Fruit fly (Drosophila melanogaster) whole organism, embryonic: ENCODE measurements around the gene Trm1.

ENCODE experiments used
- B-H2 ChIP-seq: fragments of 200-800 bp; sonication (Bioruptor generic); optimal IDR thresholded peaks from 2 replicates; lab custom pipeline; 2018; ENCODE audit warnings: missing biosample characterization, mild to moderate bottlenecking, missing genetic modification characterization
- CG1024 ChIP-seq: fragments of 200-800 bp; sonication (Bioruptor generic); IDR thresholded peaks from 2 replicates; pipeline ENCODE4 v1.3.6; 2022; ENCODE audit warnings: missing biosample characterization, missing genetic modification characterization
- CG10565 ChIP-seq: fragments of 200-800 bp; sonication (Bioruptor generic); optimal IDR thresholded peaks from 3 replicates; lab custom pipeline; 2016; ENCODE audit warnings: missing biosample characterization, mild to moderate bottlenecking, missing genetic modification characterization
- CG11560 ChIP-seq: fragments of 200-800 bp; sonication (Bioruptor generic); IDR thresholded peaks from 3 replicates; pipeline ENCODE4 v1.3.6; 2022; ENCODE audit warnings: missing biosample characterization, missing genetic modification characterization
- CG12659 ChIP-seq: fragments of 200-800 bp; sonication (Bioruptor generic); optimal IDR thresholded peaks from 3 replicates; lab custom pipeline; 2017; ENCODE audit warnings: mild to moderate bottlenecking, missing biosample characterization, missing genetic modification reagents, missing genetic modification characterization
- CG13894 ChIP-seq: fragments of 200-800 bp; sonication (Bioruptor generic); optimal IDR thresholded peaks from 3 replicates; lab custom pipeline; 2018; ENCODE audit warnings: missing biosample characterization, mild to moderate bottlenecking, missing genetic modification characterization, moderate library complexity
- CG16779 ChIP-seq: fragments of 200-800 bp; sonication (Bioruptor generic); IDR thresholded peaks from 2 replicates; pipeline ENCODE4 v1.3.6; 2022; ENCODE audit warnings: missing biosample characterization, missing genetic modification characterization
- CG17186 ChIP-seq: fragments of 200-800 bp; sonication (Bioruptor generic); optimal IDR thresholded peaks from 3 replicates; lab custom pipeline; 2017; ENCODE audit warnings: missing biosample characterization, missing genetic modification reagents, missing genetic modification characterization
- CG17328 ChIP-seq: fragments of 200-800 bp; sonication (Bioruptor generic); IDR thresholded peaks from 2 replicates; pipeline ENCODE4 v1.3.6; 2022; ENCODE audit warnings: missing biosample characterization, missing genetic modification characterization
- CG17612 ChIP-seq: fragments of 200-800 bp; sonication (Bioruptor generic); IDR thresholded peaks from 2 replicates; pipeline ENCODE4 v1.3.6; 2022; ENCODE audit warnings: missing biosample characterization, missing genetic modification characterization
- CG2712 ChIP-seq: fragments of 200-800 bp; optimal IDR thresholded peaks from 3 replicates; lab custom pipeline; 2019; ENCODE audit warnings: missing biosample characterization, mild to moderate bottlenecking, missing genetic modification characterization, moderate library complexity
- CG31441 ChIP-seq: fragments of 200-800 bp; sonication (Bioruptor generic); IDR thresholded peaks from 2 replicates; pipeline ENCODE4 v1.3.6; 2022; ENCODE audit warnings: missing biosample characterization, missing genetic modification characterization
- CG3407 ChIP-seq: fragments of 200-800 bp; sonication (Bioruptor generic); optimal IDR thresholded peaks from 2 replicates; lab custom pipeline; 2018; ENCODE audit warnings: missing biosample characterization, mild to moderate bottlenecking, missing genetic modification characterization
- CG5180 ChIP-seq: fragments of 200-800 bp; sonication (Bioruptor generic); optimal IDR thresholded peaks from 3 replicates; lab custom pipeline; 2017; ENCODE audit warnings: missing biosample characterization, missing genetic modification characterization, mild to moderate bottlenecking, moderate library complexity, missing genetic modification reagents
- CG5245 ChIP-seq: fragments of 200-800 bp; sonication (Bioruptor generic); optimal IDR thresholded peaks from 3 replicates; lab custom pipeline; 2016; ENCODE audit warnings: missing biosample characterization, missing genetic modification characterization
- CG6254 ChIP-seq: fragments of 200-800 bp; sonication (Bioruptor generic); optimal IDR thresholded peaks from 3 replicates; lab custom pipeline; 2017; ENCODE audit warnings: mild to moderate bottlenecking, missing biosample characterization, missing genetic modification reagents, missing genetic modification characterization
- CG8924 ChIP-seq: fragments of 200-800 bp; optimal IDR thresholded peaks from 3 replicates; lab custom pipeline; 2019; ENCODE audit warnings: missing biosample characterization, mild to moderate bottlenecking, missing genetic modification characterization, moderate library complexity
- CHES-1-like ChIP-seq: fragments of 200-800 bp; sonication (Bioruptor generic); optimal IDR thresholded peaks from 2 replicates; lab custom pipeline; 2016; ENCODE audit warnings: missing biosample characterization, missing genetic modification characterization
- D ChIP-seq, 2 experiments: fragments of 200-800 bp in 1 of 2; fragments of >200 bp in 1 of 2; sonication (Bioruptor generic) in 1 of 2; optimal IDR thresholded peaks; 2 replicates in 1 of 2; 3 replicates in 1 of 2; lab custom pipeline; 2017; ENCODE audit warnings: mild to moderate bottlenecking in 1 of 2, missing biosample characterization in 1 of 2, missing genetic modification characterization in 1 of 2, missing genetic modification reagents in 1 of 2
- E2f1 ChIP-seq: fragments of 200-800 bp; sonication (Bioruptor generic); IDR thresholded peaks from 2 replicates; pipeline ENCODE4 v1.3.6; 2022; ENCODE audit warnings: missing biosample characterization, missing genetic modification characterization
- Ets97D ChIP-seq: fragments of 200-800 bp; sonication (Bioruptor generic); optimal IDR thresholded peaks from 3 replicates; lab custom pipeline; 2016; ENCODE audit warnings: missing biosample characterization, missing genetic modification characterization
- HLH4C ChIP-seq: fragments of 200-800 bp; sonication (Bioruptor generic); IDR thresholded peaks from 3 replicates; pipeline ENCODE4 v1.3.6; 2022; ENCODE audit warnings: missing biosample characterization, missing genetic modification characterization; ENCODE audit not compliant: partially characterized antibody
- Hr51 ChIP-seq, 2 experiments: fragments of 200-800 bp; sonication (Bioruptor generic); optimal IDR thresholded peaks; 2 replicates in 1 of 2; 3 replicates in 1 of 2; lab custom pipeline; 2016 to 2018; ENCODE audit warnings: missing biosample characterization in 2 of 2, missing genetic modification characterization in 2 of 2, mild to moderate bottlenecking in 1 of 2, moderate library complexity in 1 of 2
- Kr ChIP-seq: fragments of 200-800 bp; sonication (Bioruptor generic); optimal IDR thresholded peaks from 2 replicates; lab custom pipeline; 2017; ENCODE audit warnings: missing biosample characterization, mild to moderate bottlenecking, missing genetic modification characterization
- Meics ChIP-seq: fragments of 200-800 bp; sonication (Bioruptor generic); optimal IDR thresholded peaks from 2 replicates; lab custom pipeline; 2017; ENCODE audit warnings: missing biosample characterization, mild to moderate bottlenecking, missing genetic modification characterization
- Nf-YA ChIP-seq: fragments of 200-800 bp; sonication (Bioruptor generic); IDR thresholded peaks from 2 replicates; pipeline ENCODE4 v1.3.6; 2022; ENCODE audit warnings: missing biosample characterization, missing genetic modification characterization
- Oli ChIP-seq: fragments of 200-800 bp; sonication (Bioruptor generic); optimal IDR thresholded peaks from 2 replicates; lab custom pipeline; 2018; ENCODE audit warnings: missing biosample characterization, mild to moderate bottlenecking, missing genetic modification characterization, moderate library complexity
- PHDP ChIP-seq: fragments of 200-800 bp; sonication (Bioruptor generic); optimal IDR thresholded peaks from 3 replicates; lab custom pipeline; 2018; ENCODE audit warnings: missing biosample characterization, mild to moderate bottlenecking, missing genetic modification characterization, moderate library complexity
- Rx ChIP-seq: fragments of 200-800 bp; sonication (Bioruptor generic); IDR thresholded peaks from 2 replicates; pipeline ENCODE4 v1.3.6; 2022; ENCODE audit warnings: missing biosample characterization, missing genetic modification characterization
- Scr ChIP-seq: fragments of 200-800 bp; sonication (Bioruptor generic); IDR thresholded peaks from 2 replicates; pipeline ENCODE4 v1.3.6; 2022; ENCODE audit warnings: missing biosample characterization, missing genetic modification characterization; ENCODE audit not compliant: partially characterized antibody
- Vsx1 ChIP-seq: fragments of 200-800 bp; sonication (Bioruptor generic); optimal IDR thresholded peaks from 2 replicates; lab custom pipeline; 2017; ENCODE audit warnings: missing biosample characterization, mild to moderate bottlenecking, missing genetic modification characterization, missing genetic modification reagents
- Xrp1 ChIP-seq: fragments of 200-800 bp; sonication (Bioruptor generic); IDR thresholded peaks from 2 replicates; pipeline ENCODE4 v1.3.6; 2022; ENCODE audit warnings: missing biosample characterization, missing genetic modification characterization
- ap ChIP-seq: fragments of 200-800 bp; sonication (Bioruptor generic); IDR thresholded peaks from 2 replicates; pipeline ENCODE4 v1.3.6; 2022; ENCODE audit warnings: missing biosample characterization, missing genetic modification characterization
- bab2 ChIP-seq: fragments of 200-800 bp; sonication (Bioruptor generic); optimal IDR thresholded peaks from 2 replicates; lab custom pipeline; 2016; ENCODE audit warnings: missing biosample characterization, missing genetic modification characterization
- ci ChIP-seq: fragments of 200-800 bp; sonication (Bioruptor generic); IDR thresholded peaks from 3 replicates; pipeline ENCODE4 v1.3.6; 2022; ENCODE audit warnings: missing biosample characterization, missing genetic modification characterization
- dati ChIP-seq: fragments of 200-800 bp; sonication (Bioruptor generic); IDR thresholded peaks from 2 replicates; pipeline ENCODE4 v1.3.6; 2022; ENCODE audit warnings: missing biosample characterization, missing genetic modification characterization
- dmrt99B ChIP-seq: fragments of 200-800 bp; sonication (Bioruptor generic); optimal IDR thresholded peaks from 2 replicates; lab custom pipeline; 2018; ENCODE audit warnings: missing biosample characterization, mild to moderate bottlenecking, missing genetic modification characterization, moderate library complexity
- en ChIP-seq: fragments of 200-800 bp; sonication (Bioruptor generic); optimal IDR thresholded peaks from 2 replicates; lab custom pipeline; 2016; ENCODE audit warnings: missing biosample characterization, missing genetic modification characterization
- gro ChIP-seq: fragments of 200-800 bp; sonication (Bioruptor generic); optimal IDR thresholded peaks from 2 replicates; lab custom pipeline; 2016; ENCODE audit warnings: missing biosample characterization, missing genetic modification characterization
- gt ChIP-seq: fragments of 200-800 bp; sonication (Bioruptor generic); IDR thresholded peaks from 2 replicates; pipeline ENCODE4 v1.3.6; 2022; ENCODE audit warnings: missing biosample characterization, missing genetic modification characterization
- hbn ChIP-seq: fragments of 200-800 bp; sonication (Bioruptor generic); IDR thresholded peaks from 2 replicates; pipeline ENCODE4 v1.3.6; 2022; ENCODE audit warnings: missing biosample characterization, missing genetic modification characterization; ENCODE audit not compliant: partially characterized antibody
- jigr1 ChIP-seq: fragments of 200-800 bp; sonication (Bioruptor generic); IDR thresholded peaks from 3 replicates; pipeline ENCODE4 v1.3.6; 2022; ENCODE audit warnings: missing biosample characterization, missing genetic modification characterization
- nerfin-1 ChIP-seq: fragments of 200-800 bp; sonication (Bioruptor generic); optimal IDR thresholded peaks from 3 replicates; lab custom pipeline; 2019; ENCODE audit warnings: missing biosample characterization, mild to moderate bottlenecking, missing genetic modification characterization, moderate library complexity
- p53 ChIP-seq: fragments of 200-800 bp; sonication (Bioruptor generic); optimal IDR thresholded peaks from 2 replicates; lab custom pipeline; 2016; ENCODE audit warnings: missing biosample characterization, missing genetic modification characterization
- row ChIP-seq: fragments of 200-800 bp; sonication (Bioruptor generic); IDR thresholded peaks from 3 replicates; pipeline ENCODE4 v1.3.6; 2022; ENCODE audit warnings: missing biosample characterization, missing genetic modification characterization
- sug ChIP-seq: fragments of 200-800 bp; optimal IDR thresholded peaks from 2 replicates; lab custom pipeline; 2019; ENCODE audit warnings: missing biosample characterization, mild to moderate bottlenecking, missing genetic modification characterization, moderate library complexity
- trem ChIP-seq: fragments of 200-800 bp; optimal IDR thresholded peaks from 3 replicates; lab custom pipeline; 2019; ENCODE audit warnings: missing biosample characterization, mild to moderate bottlenecking, missing genetic modification characterization, moderate library complexity
- tx ChIP-seq: fragments of 200-800 bp; sonication (Bioruptor generic); optimal IDR thresholded peaks from 2 replicates; lab custom pipeline; 2016; ENCODE audit warnings: missing biosample characterization, missing genetic modification characterization

The Trm1 gene

dm6 chr2L:12433712-12434534 is 6.1 kb downstream of the Trm1 start, which contains the start of gene eRF3 (continued):
- peak; percentile 85 for TF ChIP-seq row
- peak; percentile 48 for TF ChIP-seq gt
- TF ChIP-seq CHES-1-like (GFP tag; lab: Kevin White, UChicago): no peak
- no peak for TF ChIP-seq en (GFP tag; lab: Kevin White, UChicago)
- no peak for TF ChIP-seq Ets97D (GFP tag; lab: Kevin White, UChicago)
- no peak for TF ChIP-seq tx (GFP tag; lab: Kevin White, UChicago)
- peak in 1 of 2 experiments; percentile 88 for TF ChIP-seq Hr51 (GFP tag; optimal IDR thresholded peaks at IDR 0.05; lab: Kevin White, UChicago)
- no peak for TF ChIP-seq jigr1
- peak; percentile 81 for TF ChIP-seq Meics (GFP tag; lab: Kevin White, UChicago)
- TF ChIP-seq CG12659 (GFP tag; lab: Kevin White, UChicago): peak; percentile 72
- TF ChIP-seq CG6254 (GFP tag; lab: Kevin White, UChicago): no peak
- TF ChIP-seq trem (tag; lab: Kevin White, UChicago): peak; percentile 67
- no peak for TF ChIP-seq Kr (GFP tag; lab: Kevin White, UChicago)
- no peak for TF ChIP-seq CG10565 (GFP tag; lab: Kevin White, UChicago)
- TF ChIP-seq CG17612 (GFP tag; lab: Robert Waterston, UW): 0 out of 2 replicates have a peak, but pooled peaks have one; percentile 13
- TF ChIP-seq CG5245 (GFP tag; lab: Kevin White, UChicago): peak; percentile 9
- TF ChIP-seq ap (GFP tag; lab: Robert Waterston, UW): peak; percentile 53
- TF ChIP-seq CG3407 (GFP tag; lab: Kevin White, UChicago): peak; percentile 65
- TF ChIP-seq CG13894 (tag; lab: Kevin White, UChicago): peak; percentile 70
- TF ChIP-seq Nf-YA (GFP tag; lab: Robert Waterston, UW): no peak; the same call in 1 of the 2 replicates
- TF ChIP-seq p53: no peak
- peak; percentile 21 for TF ChIP-seq Vsx1 (GFP tag; lab: Kevin White, UChicago)
- TF ChIP-seq dmrt99B (tag; lab: Kevin White, UChicago): peak; percentile 83
- peak; percentile 88 for TF ChIP-seq CG31441 (GFP tag; lab: Robert Waterston, UW)
- 0 out of 2 replicates have a peak, but pooled peaks have one; percentile 34 for TF ChIP-seq Rx
- no peak for TF ChIP-seq dati (GFP tag; lab: Robert Waterston, UW)
- peak; percentile 76 for TF ChIP-seq sug (tag; lab: Kevin White, UChicago)
- 0 out of 3 replicates have a peak, but pooled peaks have one; percentile 42 for TF ChIP-seq HLH4C (GFP tag; lab: Robert Waterston, UW)
- peak; percentile 69; the same call in 1 of the 2 replicates for TF ChIP-seq CG17328 (GFP tag; lab: Robert Waterston, UW)
- peak; percentile 80 for TF ChIP-seq E2f1 (GFP tag; lab: Robert Waterston, UW)
- TF ChIP-seq hbn: no peak
- TF ChIP-seq B-H2 (GFP tag; lab: Kevin White, UChicago): peak; percentile 81
- peak; percentile 64 for TF ChIP-seq ci (GFP tag; lab: Robert Waterston, UW)
- TF ChIP-seq CG2712 (tag; lab: Kevin White, UChicago): peak; percentile 91
- no peak for TF ChIP-seq gro (GFP tag; lab: Kevin White, UChicago)
- TF ChIP-seq CG8924 (tag; lab: Kevin White, UChicago): peak; percentile 90
- TF ChIP-seq Oli (tag; lab: Kevin White, UChicago): peak; percentile 74
- 0 out of 3 replicates have a peak, but pooled peaks have one; percentile 31 for TF ChIP-seq CG11560 (tag; lab: Robert Waterston, UW)
- peak; percentile 50 for TF ChIP-seq CG1024
- TF ChIP-seq bab2 (GFP tag; lab: Kevin White, UChicago): peak; percentile 14
- peak; percentile 55 for TF ChIP-seq Scr (GFP tag; lab: Robert Waterston, UW)
- peak; percentile 78 for TF ChIP-seq PHDP (tag; lab: Kevin White, UChicago)
- no peak for TF ChIP-seq CG17186 (GFP tag; lab: Kevin White, UChicago)
- peak; percentile 79 for TF ChIP-seq D (optimal IDR thresholded peaks at IDR 0.05; lab: Kevin White, UChicago)
- peak; percentile 55 for TF ChIP-seq D (GFP tag; optimal IDR thresholded peaks at IDR 0.05; lab: Kevin White, UChicago)
- TF ChIP-seq Xrp1: peak; percentile 78; the same call in 1 of the 2 replicates
- peak; percentile 65 for TF ChIP-seq nerfin-1
- 0 out of 2 replicates have a peak, but pooled peaks have one; percentile 16 for TF ChIP-seq CG16779
- peak; percentile 31 for TF ChIP-seq CG5180
